Fruit fly (Drosophila melanogaster) whole organism, adult: Measurements from ENCODE around the gene Z600.
A peak's percentile ranks its signal among the peaks of the same experiment; 100 is the strongest.

ENCODE experiments used
- CG11617 ChIP-seq: fragments of 200-800 bp; sonication (Bioruptor generic); optimal IDR thresholded peaks from 2 replicates; lab custom pipeline; 2017; ENCODE audit warnings: mild to moderate bottlenecking, missing biosample characterization, missing genetic modification reagents, missing genetic modification characterization
- CG12768 ChIP-seq: fragments of 200-800 bp; sonication (Bioruptor generic); optimal IDR thresholded peaks from 2 replicates; lab custom pipeline; 2017; ENCODE audit warnings: missing biosample characterization, missing genetic modification characterization, mild to moderate bottlenecking, moderate library complexity, missing genetic modification reagents
- CG14711 ChIP-seq: fragments of 200-800 bp; sonication (Bioruptor generic); optimal IDR thresholded peaks from 2 replicates; lab custom pipeline; 2018; ENCODE audit warnings: missing biosample characterization, mild to moderate bottlenecking, missing genetic modification characterization, moderate library complexity
- CG1620 ChIP-seq: fragments of 200-800 bp; sonication (Bioruptor generic); optimal IDR thresholded peaks from 2 replicates; lab custom pipeline; 2016; ENCODE audit warnings: missing biosample characterization, missing genetic modification characterization
- CG33017 ChIP-seq: fragments of 200-800 bp; sonication (Bioruptor generic); optimal IDR thresholded peaks from 2 replicates; lab custom pipeline; 2018; ENCODE audit warnings: missing biosample characterization, mild to moderate bottlenecking, missing genetic modification characterization, moderate library complexity
- CG5204 ChIP-seq: fragments of 200-800 bp; sonication (Bioruptor generic); optimal IDR thresholded peaks from 2 replicates; lab custom pipeline; 2016; ENCODE audit warnings: missing biosample characterization, missing genetic modification characterization
- CG7045 ChIP-seq: fragments of 200-800 bp; sonication (Bioruptor generic); optimal IDR thresholded peaks from 2 replicates; lab custom pipeline; 2017; ENCODE audit warnings: missing biosample characterization, mild to moderate bottlenecking, missing genetic modification characterization
- CG7101 ChIP-seq: fragments of 200-800 bp; sonication (Bioruptor generic); optimal IDR thresholded peaks from 2 replicates; lab custom pipeline; 2018; ENCODE audit warnings: missing biosample characterization, mild to moderate bottlenecking, missing genetic modification characterization, moderate library complexity
- Clk ChIP-seq: fragments of 200-800 bp; sonication (Bioruptor generic); optimal IDR thresholded peaks from 2 replicates; lab custom pipeline; 2017; ENCODE audit warnings: missing biosample characterization, missing genetic modification characterization
- Crg-1 ChIP-seq: fragments of 200-800 bp; sonication (Bioruptor generic); optimal IDR thresholded peaks from 2 replicates; lab custom pipeline; 2016; ENCODE audit warnings: missing biosample characterization, missing genetic modification characterization
- Hr96 ChIP-seq: fragments of 200-800 bp; sonication (Bioruptor generic); optimal IDR thresholded peaks from 2 replicates; lab custom pipeline; 2016; ENCODE audit warnings: missing biosample characterization, missing genetic modification characterization
- Mnt ChIP-seq: fragments of 200-800 bp; sonication (Bioruptor generic); optimal IDR thresholded peaks from 2 replicates; lab custom pipeline; 2016; ENCODE audit warnings: missing biosample characterization, mild to moderate bottlenecking, missing genetic modification characterization
- bab1 ChIP-seq: fragments of 200-800 bp; sonication (Bioruptor generic); optimal IDR thresholded peaks from 3 replicates; lab custom pipeline; 2019; ENCODE audit warnings: missing biosample characterization, mild to moderate bottlenecking, missing genetic modification characterization, moderate library complexity
- cic ChIP-seq: fragments of 200-800 bp; sonication (Bioruptor generic); optimal IDR thresholded peaks from 2 replicates; lab custom pipeline; 2017; ENCODE audit warnings: missing biosample characterization, mild to moderate bottlenecking, missing genetic modification characterization, moderate library complexity
- cnc ChIP-seq, 2 experiments: fragments of >200 bp; optimal IDR thresholded peaks; 2 replicates each; lab custom pipeline; 2017
- kay ChIP-seq: fragments of 200-800 bp; sonication (Bioruptor generic); peaks from one replicate; lab custom pipeline; 2016; ENCODE audit warnings: missing biosample characterization, missing genetic modification characterization, borderline replicate concordance
- ovo ChIP-seq: fragments of 200-800 bp; sonication (Bioruptor generic); optimal IDR thresholded peaks from 2 replicates; lab custom pipeline; 2016; ENCODE audit warnings: missing biosample characterization, missing genetic modification characterization
- pad ChIP-seq: fragments of 200-800 bp; sonication (Bioruptor generic); optimal IDR thresholded peaks from 3 replicates; lab custom pipeline; 2017; ENCODE audit warnings: missing biosample characterization, missing genetic modification characterization, mild to moderate bottlenecking, moderate library complexity, missing genetic modification reagents
- tj ChIP-seq: fragments of 200-800 bp; sonication (Bioruptor generic); optimal IDR thresholded peaks from 3 replicates; lab custom pipeline; 2017; ENCODE audit warnings: missing biosample characterization, mild to moderate bottlenecking, missing genetic modification characterization, moderate library complexity
- toe ChIP-seq: fragments of 200-800 bp; sonication (Bioruptor generic); optimal IDR thresholded peaks from 2 replicates; lab custom pipeline; 2016; ENCODE audit warnings: missing biosample characterization, missing genetic modification characterization

Gene Z600

DNA sequence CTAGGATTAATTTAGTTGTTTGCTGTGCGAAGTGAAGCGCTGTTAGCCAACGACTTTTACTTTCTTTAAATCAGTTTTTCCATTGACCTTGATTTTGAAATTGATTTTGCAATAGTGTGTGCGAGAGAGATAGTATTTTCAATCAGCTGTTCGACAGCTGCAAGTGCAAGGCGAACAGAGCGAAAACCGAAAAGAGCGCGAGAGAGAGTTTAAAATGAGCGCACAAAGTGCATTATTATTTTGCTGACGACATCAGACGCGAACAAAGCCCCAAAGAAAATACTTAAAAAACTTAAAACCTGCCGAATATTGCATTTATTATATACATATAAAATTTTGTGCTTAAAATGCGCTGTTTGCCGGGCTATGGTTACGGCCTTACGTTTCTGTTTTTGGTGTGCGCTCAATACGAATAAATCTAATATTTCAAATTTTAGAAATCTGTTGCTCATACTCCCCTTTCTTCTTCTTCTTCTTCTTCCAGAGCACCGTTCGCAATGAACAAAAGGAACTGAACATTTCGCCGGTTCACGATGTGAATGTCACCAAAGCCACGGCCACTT lies 2.9 kb downstream of the Z600 start:
- TF ChIP-seq pad (GFP tag; lab: Kevin White, UChicago) (peak; percentile 41), tj (GFP tag; lab: Kevin White, UChicago) (peak; percentile 98), Clk (GFP tag; lab: Kevin White, UChicago) (no peak), Mnt (GFP tag; lab: Kevin White, UChicago) (peak; percentile 44), cic (GFP tag; lab: Kevin White, UChicago) (peak; percentile 65), CG11617 (GFP tag; lab: Kevin White, UChicago) (peak; percentile 55), bab1 (GFP tag; lab: Kevin White, UChicago) (peak; percentile 37), CG7101 (tag; lab: Kevin White, UChicago) (no peak), CG1620 (no peak), CG12768 (GFP tag; lab: Kevin White, UChicago) (peak; percentile 42), cnc (optimal IDR thresholded peaks at IDR 0.05; lab: Kevin White, UChicago) (no peak), ovo (GFP tag; lab: Kevin White, UChicago) (no peak), CG33017 (tag; lab: Kevin White, UChicago) (peak; percentile 57), Crg-1 (GFP tag; lab: Kevin White, UChicago) (no peak), CG14711 (tag; lab: Kevin White, UChicago) (no peak), Hr96 (GFP tag; lab: Kevin White, UChicago) (no peak), CG7045 (GFP tag; lab: Kevin White, UChicago) (no peak), kay (GFP tag; lab: Kevin White, UChicago) (peak; percentile 98), toe (GFP tag; lab: Kevin White, UChicago) (no peak), CG5204 (GFP tag; lab: Kevin White, UChicago) (no peak)

DNA sequence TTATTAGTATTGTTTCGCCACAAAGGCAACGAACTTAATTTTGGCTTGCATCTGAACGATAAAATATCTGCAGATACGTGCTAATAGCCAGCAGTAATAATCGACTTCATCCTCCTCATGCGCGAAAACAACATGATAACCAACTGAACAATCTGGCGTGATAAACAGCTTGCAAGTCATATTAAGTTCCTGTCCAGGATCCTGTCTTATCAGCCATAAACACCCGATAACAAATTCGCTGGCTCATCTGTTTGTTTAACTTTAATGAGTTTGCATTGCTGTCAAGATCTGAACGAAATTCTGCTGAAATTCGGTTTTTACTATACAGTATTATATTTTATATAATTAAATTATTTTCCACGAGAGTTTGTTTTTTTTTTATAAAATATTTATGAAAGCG lies 4.4 kb downstream of the Z600 start:
- no peak for TF ChIP-seq CG1620
- TF ChIP-seq cnc (optimal IDR thresholded peaks at IDR 0.05; lab: Kevin White, UChicago) = peak in 1 of 2 experiments; percentile 64
- TF ChIP-seq tj (GFP tag; lab: Kevin White, UChicago) = peak; percentile 78

dm6 chr3L:15513726-15514125 lies 4.9 kb downstream of the Z600 start:
- TF ChIP-seq CG11617 (GFP tag; lab: Kevin White, UChicago) = no peak
- TF ChIP-seq kay (GFP tag; lab: Kevin White, UChicago) = peak; percentile 66
- TF ChIP-seq cnc (optimal IDR thresholded peaks at IDR 0.05; lab: Kevin White, UChicago) = peak in 1 of 2 experiments; percentile 63
- TF ChIP-seq CG33017 (tag; lab: Kevin White, UChicago) = no peak
- TF ChIP-seq ovo (GFP tag; lab: Kevin White, UChicago) = no peak
- TF ChIP-seq Clk (GFP tag; lab: Kevin White, UChicago) = no peak

dm6 chr3L:15514405-15514804 lies 5.5 kb downstream of the Z600 start:
- TF ChIP-seq tj (GFP tag; lab: Kevin White, UChicago) (peak; percentile 58), CG7101 (tag; lab: Kevin White, UChicago) (no peak), Mnt (GFP tag; lab: Kevin White, UChicago) (peak; percentile 98)

DNA sequence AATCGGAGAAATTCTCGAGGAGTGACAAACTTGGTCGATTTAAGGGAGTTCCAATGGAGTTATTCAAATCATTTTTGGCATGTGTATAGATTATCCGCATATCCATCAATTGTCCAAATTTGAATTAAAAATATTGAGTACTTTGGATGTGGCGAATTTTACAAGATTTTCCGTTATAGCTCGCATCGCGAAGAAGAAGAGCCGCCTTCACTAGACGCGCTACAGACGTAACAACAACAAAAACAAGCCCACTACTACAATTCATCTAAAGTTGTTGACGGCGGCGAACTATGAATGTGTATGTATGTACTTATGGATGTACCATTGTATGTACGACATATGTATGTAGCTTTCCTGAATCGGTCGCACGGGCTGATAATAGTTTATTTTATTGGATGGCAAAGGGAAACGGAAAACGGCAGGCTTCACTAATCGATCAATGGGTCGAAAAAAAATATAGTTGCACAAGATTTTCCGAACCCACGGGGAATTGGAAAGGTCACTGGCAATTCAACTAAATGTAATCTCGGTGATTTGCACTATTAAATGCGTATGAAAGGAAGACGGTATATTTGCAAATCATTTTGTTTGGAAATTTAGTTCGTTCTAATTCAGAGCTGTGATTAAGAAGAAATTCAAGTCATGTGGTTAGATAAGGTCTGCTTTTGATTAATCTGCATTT lies 6.1 kb downstream of the Z600 start:
- TF ChIP-seq CG14711 (tag; lab: Kevin White, UChicago) (no peak), ovo (GFP tag; lab: Kevin White, UChicago) (no peak), kay (GFP tag; lab: Kevin White, UChicago) (peak; percentile 91), CG12768 (GFP tag; lab: Kevin White, UChicago) (no peak), Mnt (GFP tag; lab: Kevin White, UChicago) (peak; percentile 82), toe (GFP tag; lab: Kevin White, UChicago) (no peak), CG5204 (GFP tag; lab: Kevin White, UChicago) (no peak), bab1 (GFP tag; lab: Kevin White, UChicago) (no peak), cnc (optimal IDR thresholded peaks at IDR 0.05; lab: Kevin White, UChicago) (peak in 1 of 2 experiments; percentile 59), CG1620 (no peak), cic (GFP tag; lab: Kevin White, UChicago) (peak; percentile 99), Hr96 (GFP tag; lab: Kevin White, UChicago) (no peak), CG11617 (GFP tag; lab: Kevin White, UChicago) (no peak), pad (GFP tag; lab: Kevin White, UChicago) (no peak), CG33017 (tag; lab: Kevin White, UChicago) (no peak), Crg-1 (GFP tag; lab: Kevin White, UChicago) (no peak), Clk (GFP tag; lab: Kevin White, UChicago) (no peak), CG7045 (GFP tag; lab: Kevin White, UChicago) (no peak), tj (GFP tag; lab: Kevin White, UChicago) (peak; percentile 26), CG7101 (tag; lab: Kevin White, UChicago) (no peak)

dm6 chr3L:15516440-15516839 lies 7.6 kb downstream of the Z600 start:
- TF ChIP-seq bab1 (GFP tag; lab: Kevin White, UChicago) (no peak), Crg-1 (GFP tag; lab: Kevin White, UChicago) (no peak), CG12768 (GFP tag; lab: Kevin White, UChicago) (no peak), CG1620 (no peak), tj (GFP tag; lab: Kevin White, UChicago) (no peak), CG5204 (GFP tag; lab: Kevin White, UChicago) (no peak), Mnt (GFP tag; lab: Kevin White, UChicago) (no peak), CG11617 (GFP tag; lab: Kevin White, UChicago) (no peak), CG7045 (GFP tag; lab: Kevin White, UChicago) (no peak), cic (GFP tag; lab: Kevin White, UChicago) (no peak), ovo (GFP tag; lab: Kevin White, UChicago) (no peak), cnc (optimal IDR thresholded peaks at IDR 0.05; lab: Kevin White, UChicago) (no peak), Clk (GFP tag; lab: Kevin White, UChicago) (no peak), CG33017 (tag; lab: Kevin White, UChicago) (no peak), toe (GFP tag; lab: Kevin White, UChicago) (no peak)
